Worm (Caenorhabditis elegans) whole organism, L3 larva: ENCODE results near the gene clc-9.
A peak's percentile ranks its signal among the peaks of the same experiment; 100 is the strongest.

Experiments
- ZK546.5 ChIP-seq: sonication (generic microtip); optimal IDR thresholded peaks from 2 replicates; lab custom pipeline; 2017; ENCODE audit warnings: missing biosample characterization, missing genetic modification characterization
- mdl-1 ChIP-seq: fragments of 150-350 bp; optimal IDR thresholded peaks from 2 replicates; lab custom pipeline; 2014; ENCODE audit warnings: missing biosample characterization, missing genetic modification characterization
- nhr-11 ChIP-seq: fragments of 150-350 bp; optimal IDR thresholded peaks from 2 replicates; lab custom pipeline; 2014; ENCODE audit warnings: missing biosample characterization, missing genetic modification characterization
- pha-4 ChIP-seq: fragments of 150-350 bp; optimal IDR thresholded peaks from 2 replicates; lab custom pipeline; 2014; ENCODE audit warnings: missing biosample characterization, missing genetic modification reagents, missing genetic modification characterization
- unc-39 ChIP-seq: sonication (generic microtip); optimal IDR thresholded peaks from 4 replicates; lab custom pipeline; 2017; ENCODE audit warnings: missing biosample characterization, missing genetic modification characterization

ce11 chrIV:11148788-11149366, 36.1 kb downstream of the clc-9 start:
- TF ChIP-seq mdl-1 (tag; lab: Kevin White, UChicago), result no peak
- no peak for TF ChIP-seq unc-39
- peak; percentile 11 for TF ChIP-seq pha-4 (tag; lab: Kevin White, UChicago)
- TF ChIP-seq ZK546.5 (tag; lab: Kevin White, UChicago), result no peak
- TF ChIP-seq nhr-11 (tag; lab: Kevin White, UChicago), result no peak
